Worm (Caenorhabditis elegans): Measurements from ENCODE around the gene hpr-17.

Gene hpr-17

DNA sequence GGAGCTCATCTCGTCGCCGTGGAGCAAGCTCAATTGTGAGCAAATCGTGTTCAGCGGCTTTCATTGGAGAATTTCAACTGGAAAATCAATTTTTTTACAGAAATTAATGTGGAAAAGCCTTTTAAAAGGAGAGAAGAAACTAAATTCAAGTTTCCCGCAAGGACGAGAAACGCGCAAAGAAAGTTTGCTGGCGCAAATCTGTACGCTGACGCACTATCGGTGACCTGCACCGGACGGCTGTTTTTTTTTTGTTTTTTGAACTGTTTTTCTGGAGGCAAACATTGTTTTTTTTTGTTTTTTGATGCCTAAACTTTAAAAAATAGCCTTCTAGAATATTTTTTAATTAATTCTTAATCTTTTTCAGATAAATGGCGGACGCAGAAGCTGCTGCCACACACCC is at the start of gene hpr-17, which contains the start of gene F32A11.1:
Gene hpr-17 (minus strand): TSS at position 77 of the 400 bp plus-strand sequence.
Gene F32A11.1 (plus strand): TSS at position 359 of the 400 bp plus-strand sequence.
- no peak for TF ChIP-seq unc-62 (GFP tag; optimal IDR thresholded peaks at IDR 0.05)

ce11 chrII:13199674-13200215 is 42.9 kb upstream of the hpr-17 start, which contains the start of gene btf-1:
btf-1 (plus strand) TSS chrII:13200165.
- no peak for TF ChIP-seq unc-62 (GFP tag; optimal IDR thresholded peaks at IDR 0.05)

DNA sequence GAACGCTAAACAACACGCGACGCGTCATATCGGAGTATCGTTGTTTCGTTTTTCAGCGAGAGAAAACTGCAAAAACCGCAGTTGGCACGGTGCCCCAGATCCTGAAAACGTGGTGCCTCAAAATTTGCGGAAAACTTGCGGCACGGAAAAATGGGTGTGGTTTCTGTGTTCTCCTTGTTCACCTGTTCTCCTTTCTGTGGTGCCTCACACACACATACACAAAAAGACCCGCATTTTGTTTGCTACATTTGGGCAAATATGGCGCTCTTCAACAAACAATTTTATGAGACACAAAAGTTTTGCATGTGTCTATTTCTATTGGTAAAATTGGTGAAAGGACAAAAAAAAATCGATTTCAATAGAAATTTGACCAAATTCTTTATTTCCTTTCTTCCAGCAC is 42.0 kb upstream of the hpr-17 start:
- no peak for TF ChIP-seq unc-62 (GFP tag; optimal IDR thresholded peaks at IDR 0.05)

ce11 chrII:13196689-13197280 is 39.9 kb upstream of the hpr-17 start:
- TF ChIP-seq unc-62 (GFP tag; optimal IDR thresholded peaks at IDR 0.05): no peak

ce11 chrII:13195706-13196417 is 39.0 kb upstream of the hpr-17 start:
- no peak for TF ChIP-seq unc-62 (GFP tag; optimal IDR thresholded peaks at IDR 0.05)

DNA sequence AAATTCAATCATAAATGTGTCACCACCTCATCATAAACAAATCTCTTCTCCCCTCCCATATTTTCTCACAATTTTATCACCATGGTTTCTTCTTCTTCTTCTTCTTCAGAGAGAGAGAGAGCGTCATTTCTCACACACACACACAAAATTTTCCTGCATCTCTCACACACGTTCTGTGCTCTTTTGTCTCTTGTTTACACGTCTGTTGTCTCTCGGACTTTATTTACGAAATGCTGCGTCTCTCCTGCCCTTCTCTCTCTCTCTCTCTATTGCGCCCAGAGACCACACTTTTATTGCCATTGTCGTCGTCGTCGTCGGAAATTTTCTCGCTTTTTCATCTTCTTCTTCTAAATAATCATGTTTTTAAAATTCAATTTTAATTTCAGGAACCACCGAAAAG is 38.3 kb upstream of the hpr-17 start, which contains the start of gene lec-1:
Gene lec-1 (plus strand): TSS at position 387 of the 400 bp plus-strand sequence.
- no peak for TF ChIP-seq unc-62 (GFP tag; optimal IDR thresholded peaks at IDR 0.05)

- no peak for TF ChIP-seq unc-62 (GFP tag; optimal IDR thresholded peaks at IDR 0.05)
These were observed 36.8 kb upstream of the hpr-17 start for ce11 chrII:13193563-13194103.

ce11 chrII:13190412-13190811 is 33.6 kb upstream of the hpr-17 start:
- no peak for TF ChIP-seq unc-62 (GFP tag; optimal IDR thresholded peaks at IDR 0.05)

DNA sequence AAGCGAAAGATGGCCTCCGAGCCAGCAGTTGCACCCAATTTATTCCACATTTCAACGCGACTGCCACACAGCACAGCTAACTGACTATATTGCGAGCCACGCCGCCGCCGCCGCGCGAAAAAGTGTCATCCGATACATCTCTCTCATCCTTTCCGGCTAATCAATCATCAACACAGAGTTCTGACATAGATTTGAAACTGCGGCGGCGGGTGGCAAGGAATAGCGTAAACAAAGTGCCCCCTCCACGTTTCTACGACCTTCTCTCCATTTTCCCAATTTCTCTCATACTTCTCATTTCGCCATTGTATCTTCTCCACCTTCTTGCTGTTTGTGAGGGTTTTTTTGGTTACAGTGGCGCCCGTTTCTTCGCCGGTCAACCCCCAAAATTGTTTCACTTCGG is 32.5 kb upstream of the hpr-17 start:
- TF ChIP-seq unc-62 (GFP tag; optimal IDR thresholded peaks at IDR 0.05): no peak

ce11 chrII:13188084-13188483 is 31.2 kb upstream of the hpr-17 start:
- TF ChIP-seq unc-62 (GFP tag; optimal IDR thresholded peaks at IDR 0.05): no peak

- TF ChIP-seq unc-62 (GFP tag; optimal IDR thresholded peaks at IDR 0.05): no peak
These were observed 30.3 kb upstream of the hpr-17 start, which contains the start of gene mecr-1 for ce11 chrII:13187188-13187587. mecr-1 (minus strand) TSS chrII:13187314.

DNA sequence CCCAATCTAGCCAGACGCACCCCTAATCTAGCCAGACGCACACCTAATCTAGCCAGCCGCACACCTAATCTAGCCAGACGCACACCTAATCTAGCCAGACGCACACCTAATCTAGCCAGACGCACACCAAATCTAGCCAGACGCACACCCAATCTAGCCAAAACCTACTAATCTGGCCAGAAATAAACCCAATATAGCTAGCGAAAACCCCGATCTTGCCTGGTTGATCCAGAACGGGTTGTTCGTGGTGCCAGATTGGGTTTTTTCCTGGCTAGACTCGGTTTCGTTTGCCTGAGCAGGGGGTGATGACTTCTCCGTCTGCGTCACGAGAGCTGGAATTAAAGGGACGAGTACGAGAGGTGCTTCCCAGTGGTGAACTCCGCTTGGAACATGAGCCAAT is 27.3 kb upstream of the hpr-17 start, which contains the start of gene W09H1.3:
Gene W09H1.3 (plus strand): TSS at position 301 of the 400 bp plus-strand sequence.
- TF ChIP-seq unc-62 (GFP tag; optimal IDR thresholded peaks at IDR 0.05): no peak

DNA sequence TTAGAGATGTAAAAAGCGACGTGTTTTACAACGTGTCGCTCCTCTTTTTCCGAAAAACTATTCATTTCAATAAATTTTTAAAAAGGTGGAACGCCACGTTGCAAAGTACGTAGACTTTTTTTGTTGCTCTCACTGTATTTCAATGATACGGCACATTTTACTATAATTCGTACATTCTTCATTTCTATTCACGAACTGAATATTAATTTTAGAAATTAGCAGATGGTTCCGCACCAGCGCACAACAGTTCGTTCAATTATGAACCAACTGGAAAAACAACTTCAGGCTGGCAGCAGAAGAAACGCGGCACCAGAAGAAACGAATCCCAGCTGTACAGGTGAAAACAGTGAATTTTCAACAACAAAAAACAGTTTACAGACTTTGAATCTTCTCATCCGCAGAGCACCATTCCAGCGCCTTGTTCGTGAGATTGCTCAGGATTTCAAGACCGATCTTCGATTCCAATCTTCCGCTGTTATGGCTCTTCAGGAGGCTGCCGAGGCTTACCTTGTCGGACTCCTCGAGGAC is 26.4 kb upstream of the hpr-17 start, which contains the start of the genes W09H1.4 and his-73:
Gene W09H1.4 (plus strand): TSS at position 301 of the 528 bp plus-strand sequence.
Gene his-73 (plus strand): TSS at position 478 of the 528 bp plus-strand sequence.
- no peak for TF ChIP-seq unc-62 (GFP tag; optimal IDR thresholded peaks at IDR 0.05)

DNA sequence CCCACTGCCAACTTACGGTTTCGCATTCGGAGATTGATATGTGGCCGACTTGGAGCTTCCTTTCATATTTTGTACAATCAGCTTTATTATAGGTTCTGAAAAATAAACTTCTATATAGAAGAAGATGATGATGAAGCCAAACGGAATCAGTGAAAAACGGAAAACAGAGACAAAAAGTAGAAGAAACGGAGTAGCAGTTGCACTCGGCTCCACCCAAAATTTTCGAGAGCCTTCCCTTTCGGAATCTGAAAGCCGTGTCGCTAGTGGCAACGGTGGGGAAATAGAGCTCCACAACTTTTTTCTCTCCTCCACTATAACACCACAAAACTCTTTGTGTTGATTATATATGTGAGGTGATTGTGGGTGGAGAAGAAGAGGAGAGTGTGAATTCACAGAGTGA is 24.6 kb upstream of the hpr-17 start, which contains the start of gene W09H1.1:
Gene W09H1.1 (minus strand): TSS at position 101 of the 400 bp plus-strand sequence.
- TF ChIP-seq unc-62 (GFP tag; optimal IDR thresholded peaks at IDR 0.05): no peak

DNA sequence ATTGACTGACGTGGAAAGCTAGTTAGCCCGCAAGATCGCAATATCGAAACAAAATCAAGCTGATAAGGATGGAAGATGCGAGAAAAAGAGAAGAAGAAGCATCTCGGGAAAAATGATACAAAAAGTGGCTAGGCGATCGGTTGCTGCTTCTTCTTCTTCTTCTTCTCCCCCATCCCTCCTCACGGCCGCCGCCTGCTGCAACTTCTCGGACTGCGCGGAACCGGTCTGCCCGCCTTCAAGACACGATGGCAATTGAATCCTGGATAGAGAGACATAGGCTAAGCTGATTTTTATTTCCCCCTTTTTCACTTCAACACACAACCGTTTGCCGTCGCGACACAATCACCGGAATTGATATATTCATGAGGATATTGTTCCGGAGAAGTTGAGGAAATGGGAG is 17.6 kb upstream of the hpr-17 start:
- no peak for TF ChIP-seq unc-62 (GFP tag; optimal IDR thresholded peaks at IDR 0.05)

- TF ChIP-seq unc-62 (GFP tag; optimal IDR thresholded peaks at IDR 0.05): no peak
These were observed 13.8 kb upstream of the hpr-17 start for ce11 chrII:13170696-13171095.
